Worm (Caenorhabditis elegans): ENCODE measurements around the gene Y43E12A.3.

The Y43E12A.3 gene

DNA sequence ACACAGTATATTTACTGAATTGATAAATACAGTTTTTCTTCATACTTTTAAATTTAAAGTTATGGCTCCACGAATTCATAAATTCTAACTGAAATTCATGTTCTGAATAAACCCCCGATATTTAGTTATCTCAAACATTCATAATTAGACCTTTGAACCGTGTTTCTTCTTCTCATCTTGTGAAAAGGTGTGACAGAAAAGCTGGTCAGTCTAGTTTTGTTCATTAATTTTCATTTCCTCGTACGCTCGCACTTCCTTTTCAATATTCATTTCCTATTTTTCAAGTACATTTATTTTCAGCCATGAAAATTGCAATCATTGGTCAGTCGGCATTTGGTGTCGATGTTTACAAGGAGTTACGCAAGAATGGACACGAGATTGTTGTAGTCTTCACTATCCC, 34.6 kb downstream of the Y43E12A.3 start, which contains the start of gene alh-3:
Gene alh-3 (plus strand): TSS at position 301 of the 400 bp plus-strand sequence.
- TF ChIP-seq sea-1 (GFP tag; conservative IDR thresholded peaks at IDR 0.05): no peak
- TF ChIP-seq hnd-1 (tag; optimal IDR thresholded peaks at IDR 0.05): no peak
- TF ChIP-seq aly-1 (tag; optimal IDR thresholded peaks at IDR 0.05): no peak
- TF ChIP-seq tbx-11 (GFP tag; IDR thresholded peaks at IDR 0.05): no peak
- TF ChIP-seq flt-1 (GFP tag; IDR thresholded peaks at IDR 0.05): no peak
- no peak for TF ChIP-seq ama-1 (optimal IDR thresholded peaks at IDR 0.05)
- no peak for TF ChIP-seq scrt-1 (GFP tag; IDR thresholded peaks at IDR 0.05)
- TF ChIP-seq hmbx-1 (tag; optimal IDR thresholded peaks at IDR 0.05): no peak

DNA sequence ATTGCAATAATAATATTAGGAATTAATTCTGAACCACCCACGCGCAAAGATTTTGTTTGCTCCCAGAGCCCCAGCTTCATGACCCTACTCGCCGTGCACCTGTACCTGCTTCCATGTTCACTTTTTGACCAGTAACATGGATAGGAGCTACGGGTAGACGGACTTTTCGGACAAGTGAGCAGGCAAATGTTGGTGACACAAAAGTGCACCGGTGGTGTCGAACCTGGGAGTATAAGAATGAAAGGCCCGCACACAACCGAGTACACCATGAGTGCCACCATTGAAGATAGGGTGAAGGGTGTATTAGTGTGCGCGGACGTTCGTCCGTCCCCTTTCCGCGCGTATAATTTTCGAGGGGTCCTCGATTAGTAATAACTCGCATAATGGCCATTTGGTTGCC, 38.2 kb downstream of the Y43E12A.3 start:
- TF ChIP-seq tra-4 (tag; optimal IDR thresholded peaks at IDR 0.05) (peak; percentile 99), ama-1 (optimal IDR thresholded peaks at IDR 0.05) (peak; percentile 92), B0310.2 (tag; optimal IDR thresholded peaks at IDR 0.05) (peak; percentile 99), tbx-37 (GFP tag; conservative IDR thresholded peaks at IDR 0.05) (peak; percentile 99), tbx-11 (GFP tag; IDR thresholded peaks at IDR 0.05) (peak; percentile 99), hmbx-1 (tag; optimal IDR thresholded peaks at IDR 0.05) (peak; percentile 93), hmg-4 (GFP tag; optimal IDR thresholded peaks at IDR 0.05) (peak; percentile 100), ceh-36 (tag; optimal IDR thresholded peaks at IDR 0.05) (peak; percentile 98), flt-1 (GFP tag; IDR thresholded peaks at IDR 0.05) (peak; percentile 100), aly-1 (tag; optimal IDR thresholded peaks at IDR 0.05) (peak; percentile 100), pes-1 (GFP tag; IDR thresholded peaks at IDR 0.05) (peak; percentile 99), F13C5.2 (tag; optimal IDR thresholded peaks at IDR 0.05) (peak; percentile 99), hnd-1 (tag; optimal IDR thresholded peaks at IDR 0.05) (peak; percentile 96), ceh-13 (GFP tag; optimal IDR thresholded peaks at IDR 0.05) (peak; percentile 98), ets-7 (tag; optimal IDR thresholded peaks at IDR 0.05) (peak; percentile 96), scrt-1 (GFP tag; IDR thresholded peaks at IDR 0.05) (peak; percentile 99), sea-1 (GFP tag; conservative IDR thresholded peaks at IDR 0.05) (peak; percentile 99)

DNA sequence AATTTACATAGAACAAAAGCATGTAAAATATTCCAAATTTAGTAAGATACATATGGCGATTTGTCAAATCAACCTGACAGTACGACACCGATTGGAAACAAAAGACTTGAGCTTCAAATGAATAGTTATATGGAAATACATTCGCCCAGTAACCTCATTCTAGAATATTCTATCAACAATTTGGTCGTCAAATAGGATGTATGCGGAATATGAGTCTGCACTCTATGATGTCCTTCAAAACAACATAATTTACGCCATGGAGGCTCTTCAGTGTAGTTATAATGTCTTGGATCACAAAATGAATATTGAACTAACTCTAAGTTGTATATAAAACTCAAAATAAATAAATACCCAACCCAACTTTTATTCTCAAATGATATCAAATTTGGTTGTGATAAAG, 39.0 kb downstream of the Y43E12A.3 start:
- TF ChIP-seq tbx-11 (GFP tag; IDR thresholded peaks at IDR 0.05) (no peak), ceh-13 (GFP tag; optimal IDR thresholded peaks at IDR 0.05) (no peak), flt-1 (GFP tag; IDR thresholded peaks at IDR 0.05) (no peak), tbx-37 (GFP tag; conservative IDR thresholded peaks at IDR 0.05) (0 out of 2 replicates have a peak, but pooled peaks have one; percentile 10), aly-1 (tag; optimal IDR thresholded peaks at IDR 0.05) (no peak)

DNA sequence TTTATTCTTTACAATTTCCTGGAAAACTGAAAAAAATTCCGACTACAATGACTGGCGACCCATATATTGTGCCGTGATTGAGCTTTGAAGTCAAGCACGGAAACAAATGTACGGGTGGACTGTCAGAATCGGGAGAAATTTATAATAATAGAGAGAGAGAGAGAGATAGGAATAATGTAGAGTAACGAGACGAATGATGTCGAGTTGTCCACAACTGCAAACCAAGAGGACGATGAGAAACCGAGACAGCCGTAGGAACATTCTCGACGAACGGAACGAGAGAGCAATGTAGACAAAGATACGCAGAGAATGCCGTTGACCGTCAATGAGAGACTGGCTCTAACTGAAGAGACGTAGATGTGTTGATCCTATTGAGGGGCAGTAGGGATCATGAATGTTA, 39.9 kb downstream of the Y43E12A.3 start:
- TF ChIP-seq ets-7 (tag; optimal IDR thresholded peaks at IDR 0.05) (peak; percentile 13), tra-4 (tag; optimal IDR thresholded peaks at IDR 0.05) (peak; percentile 7), B0310.2 (tag; optimal IDR thresholded peaks at IDR 0.05) (no peak), tbx-11 (GFP tag; IDR thresholded peaks at IDR 0.05) (no peak), aly-1 (tag; optimal IDR thresholded peaks at IDR 0.05) (no peak), flt-1 (GFP tag; IDR thresholded peaks at IDR 0.05) (peak; percentile 20; the same call in 1 of the 2 replicates), hmg-4 (GFP tag; optimal IDR thresholded peaks at IDR 0.05) (peak; percentile 48), hnd-1 (tag; optimal IDR thresholded peaks at IDR 0.05) (no peak), pes-1 (GFP tag; IDR thresholded peaks at IDR 0.05) (0 out of 2 replicates have a peak, but pooled peaks have one; percentile 42), ceh-36 (tag; optimal IDR thresholded peaks at IDR 0.05) (peak; percentile 25), ama-1 (optimal IDR thresholded peaks at IDR 0.05) (peak; percentile 88)

DNA sequence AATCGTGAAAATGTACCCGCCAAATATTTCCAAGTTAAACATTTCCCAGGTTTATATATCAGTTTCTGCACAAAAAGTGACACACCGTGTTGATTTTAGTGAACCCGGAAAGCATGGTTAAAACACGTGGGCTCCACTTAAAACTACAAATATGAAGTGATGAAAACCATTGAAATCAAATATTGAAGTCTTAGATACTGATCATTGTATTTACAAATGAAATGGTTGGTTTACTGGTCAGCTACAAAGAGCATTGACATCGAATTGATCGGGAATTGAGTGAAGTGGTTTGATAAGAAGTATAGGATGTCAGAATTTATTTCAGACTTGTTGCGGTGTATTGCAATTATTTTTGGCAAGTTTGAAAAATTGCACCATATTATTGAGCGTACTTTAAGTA, 41.7 kb downstream of the Y43E12A.3 start, which contains the start of gene hrg-5:
Gene hrg-5 (minus strand): TSS at position 17 of the 400 bp plus-strand sequence.
- TF ChIP-seq B0310.2 (tag; optimal IDR thresholded peaks at IDR 0.05): no peak
- TF ChIP-seq sea-1 (GFP tag; conservative IDR thresholded peaks at IDR 0.05): no peak
- no peak for TF ChIP-seq tra-4 (tag; optimal IDR thresholded peaks at IDR 0.05)
- TF ChIP-seq ama-1 (optimal IDR thresholded peaks at IDR 0.05): no peak
- TF ChIP-seq F13C5.2 (tag; optimal IDR thresholded peaks at IDR 0.05): no peak
- TF ChIP-seq tbx-11 (GFP tag; IDR thresholded peaks at IDR 0.05): no peak
- no peak for TF ChIP-seq ets-7 (tag; optimal IDR thresholded peaks at IDR 0.05)
- TF ChIP-seq scrt-1 (GFP tag; IDR thresholded peaks at IDR 0.05): no peak
- no peak for TF ChIP-seq ceh-13 (GFP tag; optimal IDR thresholded peaks at IDR 0.05)
- TF ChIP-seq aly-1 (tag; optimal IDR thresholded peaks at IDR 0.05): no peak
- TF ChIP-seq ceh-36 (tag; optimal IDR thresholded peaks at IDR 0.05): no peak
- no peak for TF ChIP-seq hmbx-1 (tag; optimal IDR thresholded peaks at IDR 0.05)
- TF ChIP-seq flt-1 (GFP tag; IDR thresholded peaks at IDR 0.05): no peak
- no peak for TF ChIP-seq hmg-4 (GFP tag; optimal IDR thresholded peaks at IDR 0.05)
- TF ChIP-seq hnd-1 (tag; optimal IDR thresholded peaks at IDR 0.05): no peak
- TF ChIP-seq pes-1 (GFP tag; IDR thresholded peaks at IDR 0.05): no peak
- no peak for TF ChIP-seq tbx-37 (GFP tag; conservative IDR thresholded peaks at IDR 0.05)

DNA sequence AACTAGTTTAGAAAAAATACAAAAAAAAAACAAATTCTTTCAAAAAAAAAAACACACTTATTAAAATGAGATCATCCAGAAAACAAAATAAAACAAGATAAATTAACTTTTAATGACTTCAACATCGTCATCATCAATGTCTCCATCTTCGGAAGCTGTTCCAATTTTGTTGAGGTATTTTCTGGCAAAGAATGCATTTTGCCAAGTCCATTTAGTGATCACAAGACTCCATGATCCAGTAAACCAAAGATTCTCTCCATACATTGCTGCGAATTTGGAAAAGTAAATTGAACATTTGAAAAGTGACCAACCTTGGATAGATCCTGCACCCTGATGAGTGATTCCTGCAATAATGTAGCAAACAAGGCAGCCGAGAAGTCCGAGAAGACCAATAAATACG, 42.4 kb downstream of the Y43E12A.3 start:
- TF ChIP-seq sea-1 (GFP tag; conservative IDR thresholded peaks at IDR 0.05) (no peak), tbx-11 (GFP tag; IDR thresholded peaks at IDR 0.05) (no peak), scrt-1 (GFP tag; IDR thresholded peaks at IDR 0.05) (no peak), ama-1 (optimal IDR thresholded peaks at IDR 0.05) (no peak), ceh-13 (GFP tag; optimal IDR thresholded peaks at IDR 0.05) (no peak), hmbx-1 (tag; optimal IDR thresholded peaks at IDR 0.05) (no peak), hnd-1 (tag; optimal IDR thresholded peaks at IDR 0.05) (no peak), aly-1 (tag; optimal IDR thresholded peaks at IDR 0.05) (no peak)

DNA sequence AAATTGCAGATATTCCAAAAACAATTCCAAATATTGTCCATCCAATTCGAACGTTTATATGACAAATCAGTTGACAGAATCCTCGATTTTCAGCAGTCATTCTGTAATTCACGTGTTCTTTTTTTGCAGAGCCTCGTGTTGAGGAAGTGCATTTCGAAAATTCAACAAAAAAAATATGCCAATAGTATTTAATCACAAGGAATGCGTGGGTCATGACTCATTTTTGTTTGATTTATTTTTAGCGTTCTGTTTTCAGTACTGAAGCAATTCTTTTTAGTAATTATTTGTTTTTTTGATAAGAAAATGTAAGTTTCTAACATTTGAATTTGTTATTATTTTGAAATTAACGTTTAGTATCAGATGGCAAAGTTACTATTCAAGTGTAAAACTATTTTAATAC, 43.2 kb downstream of the Y43E12A.3 start, which contains the start of gene hrg-4:
Gene hrg-4 (minus strand): TSS at position 101 of the 400 bp plus-strand sequence.
- TF ChIP-seq tbx-37 (GFP tag; conservative IDR thresholded peaks at IDR 0.05): no peak
- TF ChIP-seq tbx-11 (GFP tag; IDR thresholded peaks at IDR 0.05): no peak
- no peak for TF ChIP-seq ets-7 (tag; optimal IDR thresholded peaks at IDR 0.05)
- no peak for TF ChIP-seq hmbx-1 (tag; optimal IDR thresholded peaks at IDR 0.05)
- TF ChIP-seq hnd-1 (tag; optimal IDR thresholded peaks at IDR 0.05): no peak
- no peak for TF ChIP-seq tra-4 (tag; optimal IDR thresholded peaks at IDR 0.05)
- TF ChIP-seq sea-1 (GFP tag; conservative IDR thresholded peaks at IDR 0.05): no peak
- no peak for TF ChIP-seq F13C5.2 (tag; optimal IDR thresholded peaks at IDR 0.05)
- TF ChIP-seq ama-1 (optimal IDR thresholded peaks at IDR 0.05): no peak
- no peak for TF ChIP-seq ceh-13 (GFP tag; optimal IDR thresholded peaks at IDR 0.05)
- TF ChIP-seq pes-1 (GFP tag; IDR thresholded peaks at IDR 0.05): no peak
- no peak for TF ChIP-seq scrt-1 (GFP tag; IDR thresholded peaks at IDR 0.05)
- TF ChIP-seq ceh-36 (tag; optimal IDR thresholded peaks at IDR 0.05): no peak
- no peak for TF ChIP-seq aly-1 (tag; optimal IDR thresholded peaks at IDR 0.05)
- TF ChIP-seq flt-1 (GFP tag; IDR thresholded peaks at IDR 0.05): no peak
- TF ChIP-seq hmg-4 (GFP tag; optimal IDR thresholded peaks at IDR 0.05): no peak
- no peak for TF ChIP-seq B0310.2 (tag; optimal IDR thresholded peaks at IDR 0.05)

All from whole organism, early embryonic.